Worm (Caenorhabditis elegans): ENCODE data around the gene haf-7.

haf-7 gene

ce11 chrV:14781130-14781529 lies 8.1 kb downstream of the haf-7 start, which contains the start of gene Y50E8A.11:
Gene Y50E8A.11, plus strand, starts transcription at chrV:14781430.
- no peak for TF ChIP-seq sea-1 (GFP tag; conservative IDR thresholded peaks at IDR 0.05)
- TF ChIP-seq hmg-4 (GFP tag; optimal IDR thresholded peaks at IDR 0.05): no peak
- no peak for TF ChIP-seq B0310.2 (tag; optimal IDR thresholded peaks at IDR 0.05)
- no peak for TF ChIP-seq ets-7 (tag; optimal IDR thresholded peaks at IDR 0.05)
- TF ChIP-seq flt-1 (GFP tag; IDR thresholded peaks at IDR 0.05): no peak
- TF ChIP-seq scrt-1 (GFP tag; IDR thresholded peaks at IDR 0.05): no peak
- no peak for TF ChIP-seq ama-1 (optimal IDR thresholded peaks at IDR 0.05)
- no peak for TF ChIP-seq tbx-11 (GFP tag; IDR thresholded peaks at IDR 0.05)
- TF ChIP-seq pes-1 (GFP tag; IDR thresholded peaks at IDR 0.05): no peak
- no peak for TF ChIP-seq hmbx-1 (tag; optimal IDR thresholded peaks at IDR 0.05)
- no peak for TF ChIP-seq hnd-1 (tag; optimal IDR thresholded peaks at IDR 0.05)
- no peak for TF ChIP-seq tbx-37 (GFP tag; conservative IDR thresholded peaks at IDR 0.05)
- no peak for TF ChIP-seq ceh-13 (GFP tag; optimal IDR thresholded peaks at IDR 0.05)
- no peak for TF ChIP-seq F13C5.2 (tag; optimal IDR thresholded peaks at IDR 0.05)
- no peak for TF ChIP-seq aly-1 (tag; optimal IDR thresholded peaks at IDR 0.05)

ce11 chrV:14784160-14784774 lies 11.2 kb downstream of the haf-7 start, which contains the start of gene Y50E8A.12:
Gene Y50E8A.12, minus strand, starts transcription at chrV:14784210.
- TF ChIP-seq tra-4 (tag; optimal IDR thresholded peaks at IDR 0.05) (no peak), hnd-1 (tag; optimal IDR thresholded peaks at IDR 0.05) (no peak), tbx-37 (GFP tag; conservative IDR thresholded peaks at IDR 0.05) (no peak), ceh-13 (GFP tag; optimal IDR thresholded peaks at IDR 0.05) (no peak), tbx-11 (GFP tag; IDR thresholded peaks at IDR 0.05) (no peak), flt-1 (GFP tag; IDR thresholded peaks at IDR 0.05) (no peak), F13C5.2 (tag; optimal IDR thresholded peaks at IDR 0.05) (no peak), hmg-4 (GFP tag; optimal IDR thresholded peaks at IDR 0.05) (no peak), hmbx-1 (tag; optimal IDR thresholded peaks at IDR 0.05) (no peak), sea-1 (GFP tag; conservative IDR thresholded peaks at IDR 0.05) (no peak), scrt-1 (GFP tag; IDR thresholded peaks at IDR 0.05) (no peak), ets-7 (tag; optimal IDR thresholded peaks at IDR 0.05) (no peak), B0310.2 (tag; optimal IDR thresholded peaks at IDR 0.05) (no peak), ama-1 (optimal IDR thresholded peaks at IDR 0.05) (no peak), aly-1 (tag; optimal IDR thresholded peaks at IDR 0.05) (no peak)

ce11 chrV:14784787-14785186 lies 11.7 kb downstream of the haf-7 start:
- TF ChIP-seq sea-1 (GFP tag; conservative IDR thresholded peaks at IDR 0.05): no peak

- TF ChIP-seq B0310.2 (tag; optimal IDR thresholded peaks at IDR 0.05) (no peak), ama-1 (optimal IDR thresholded peaks at IDR 0.05) (no peak), scrt-1 (GFP tag; IDR thresholded peaks at IDR 0.05) (no peak), aly-1 (tag; optimal IDR thresholded peaks at IDR 0.05) (no peak), hmg-4 (GFP tag; optimal IDR thresholded peaks at IDR 0.05) (no peak), pes-1 (GFP tag; IDR thresholded peaks at IDR 0.05) (no peak), ceh-36 (tag; optimal IDR thresholded peaks at IDR 0.05) (no peak), tbx-11 (GFP tag; IDR thresholded peaks at IDR 0.05) (no peak)
Measured at ce11 chrV:14788462-14788861, 15.4 kb downstream of the haf-7 start.

ce11 chrV:14790792-14791191 lies 17.7 kb downstream of the haf-7 start:
- TF ChIP-seq F13C5.2 (tag; optimal IDR thresholded peaks at IDR 0.05) (no peak), hnd-1 (tag; optimal IDR thresholded peaks at IDR 0.05) (no peak), tbx-11 (GFP tag; IDR thresholded peaks at IDR 0.05) (no peak), scrt-1 (GFP tag; IDR thresholded peaks at IDR 0.05) (no peak), flt-1 (GFP tag; IDR thresholded peaks at IDR 0.05) (no peak), ceh-13 (GFP tag; optimal IDR thresholded peaks at IDR 0.05) (no peak)

ce11 chrV:14791703-14792102 lies 18.6 kb downstream of the haf-7 start:
- TF ChIP-seq ceh-36 (tag; optimal IDR thresholded peaks at IDR 0.05) (peak; percentile 26), tra-4 (tag; optimal IDR thresholded peaks at IDR 0.05) (no peak), B0310.2 (tag; optimal IDR thresholded peaks at IDR 0.05) (no peak)

- TF ChIP-seq flt-1 (GFP tag; IDR thresholded peaks at IDR 0.05) (no peak), hnd-1 (tag; optimal IDR thresholded peaks at IDR 0.05) (no peak), aly-1 (tag; optimal IDR thresholded peaks at IDR 0.05) (no peak), ets-7 (tag; optimal IDR thresholded peaks at IDR 0.05) (no peak), pes-1 (GFP tag; IDR thresholded peaks at IDR 0.05) (no peak), B0310.2 (tag; optimal IDR thresholded peaks at IDR 0.05) (no peak), sea-1 (GFP tag; conservative IDR thresholded peaks at IDR 0.05) (no peak), hmg-4 (GFP tag; optimal IDR thresholded peaks at IDR 0.05) (no peak), scrt-1 (GFP tag; IDR thresholded peaks at IDR 0.05) (no peak), tbx-37 (GFP tag; conservative IDR thresholded peaks at IDR 0.05) (no peak), tbx-11 (GFP tag; IDR thresholded peaks at IDR 0.05) (no peak), ceh-13 (GFP tag; optimal IDR thresholded peaks at IDR 0.05) (no peak), ceh-36 (tag; optimal IDR thresholded peaks at IDR 0.05) (no peak), hmbx-1 (tag; optimal IDR thresholded peaks at IDR 0.05) (no peak), F13C5.2 (tag; optimal IDR thresholded peaks at IDR 0.05) (no peak), tra-4 (tag; optimal IDR thresholded peaks at IDR 0.05) (no peak), ama-1 (optimal IDR thresholded peaks at IDR 0.05) (no peak)
Measured at ce11 chrV:14792346-14792745, 19.3 kb downstream of the haf-7 start.

- TF ChIP-seq ama-1 (optimal IDR thresholded peaks at IDR 0.05) (no peak), ets-7 (tag; optimal IDR thresholded peaks at IDR 0.05) (no peak), B0310.2 (tag; optimal IDR thresholded peaks at IDR 0.05) (no peak), scrt-1 (GFP tag; IDR thresholded peaks at IDR 0.05) (no peak), hnd-1 (tag; optimal IDR thresholded peaks at IDR 0.05) (no peak)
Measured at ce11 chrV:14793043-14793442, 20.0 kb downstream of the haf-7 start.

All from whole organism, early embryonic.